Fruit fly (Drosophila melanogaster): ENCODE data around the gene p23.

p23 gene

DNA sequence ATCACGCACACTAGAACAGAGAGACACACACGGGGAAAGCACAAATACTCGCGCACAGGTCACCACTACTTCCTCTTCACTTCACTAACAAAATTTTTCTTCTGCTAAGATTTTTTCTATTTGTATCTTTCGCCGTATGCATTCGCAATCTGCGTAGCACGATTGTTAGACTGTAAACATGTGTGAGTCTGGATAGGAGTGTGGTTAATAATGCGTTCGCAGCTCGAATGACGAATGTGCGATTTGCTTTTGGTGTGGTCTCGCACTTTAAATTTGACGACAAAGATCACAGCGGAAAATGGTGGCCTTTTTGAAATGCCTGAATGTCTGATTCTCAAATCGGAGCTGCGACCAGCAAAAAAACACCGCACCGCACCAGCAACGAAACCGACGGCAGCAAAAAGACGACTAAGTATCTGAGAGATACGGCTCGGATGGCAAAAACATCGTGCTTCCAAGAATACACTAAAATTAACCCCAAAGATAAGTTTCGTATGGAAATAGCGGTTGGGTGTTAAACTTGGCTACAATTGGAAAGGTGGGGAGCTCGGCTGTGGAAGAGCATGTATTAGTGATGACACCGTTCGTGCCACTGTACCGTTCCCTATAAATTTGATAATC, 27.4 kb downstream of the p23 start, which contains the start of gene Unc-115a:
Gene Unc-115a, minus strand, starts transcription at position 410 of the 621 bp plus-strand sequence.
- TF ChIP-seq Hr83 (GFP tag; optimal IDR thresholded peaks at IDR 0.05; ENCODE audit: poor library complexity, severe bottlenecking) (peak; percentile 77), Myc (optimal IDR thresholded peaks at IDR 0.05) (peak; percentile 86), br (GFP tag; optimal IDR thresholded peaks at IDR 0.05) (no peak), Rel (GFP tag; optimal IDR thresholded peaks at IDR 0.05) (no peak), Rel (tag; optimal IDR thresholded peaks at IDR 0.05) (peak; percentile 61), Sp1 (GFP tag; optimal IDR thresholded peaks at IDR 0.05) (peak; percentile 57), N (GFP tag; optimal IDR thresholded peaks at IDR 0.05) (no peak), OdsH (GFP tag; optimal IDR thresholded peaks at IDR 0.05) (peak; percentile 5), CrebA (GFP tag; optimal IDR thresholded peaks at IDR 0.05; ENCODE audit: borderline replicate concordance) (no peak), sv (GFP tag; optimal IDR thresholded peaks at IDR 0.05) (peak; percentile 38), rgr (GFP tag; optimal IDR thresholded peaks at IDR 0.05) (peak; percentile 57), Hr78 (GFP tag; optimal IDR thresholded peaks at IDR 0.05) (no peak), ey (GFP tag; optimal IDR thresholded peaks at IDR 0.05) (no peak), fru (GFP tag; optimal IDR thresholded peaks at IDR 0.05) (peak; percentile 71), h (GFP tag; optimal IDR thresholded peaks at IDR 0.05) (peak; percentile 57), jim (GFP tag; optimal IDR thresholded peaks at IDR 0.05) (peak; percentile 95), Dif (GFP tag; optimal IDR thresholded peaks at IDR 0.05; ENCODE audit: partially characterized antibody) (peak; percentile 56), sage (GFP tag; optimal IDR thresholded peaks at IDR 0.05) (no peak), Hnf4 (GFP tag; optimal IDR thresholded peaks at IDR 0.05) (no peak), Vsx2 (GFP tag; optimal IDR thresholded peaks at IDR 0.05; ENCODE audit: partially characterized antibody) (no peak)

DNA sequence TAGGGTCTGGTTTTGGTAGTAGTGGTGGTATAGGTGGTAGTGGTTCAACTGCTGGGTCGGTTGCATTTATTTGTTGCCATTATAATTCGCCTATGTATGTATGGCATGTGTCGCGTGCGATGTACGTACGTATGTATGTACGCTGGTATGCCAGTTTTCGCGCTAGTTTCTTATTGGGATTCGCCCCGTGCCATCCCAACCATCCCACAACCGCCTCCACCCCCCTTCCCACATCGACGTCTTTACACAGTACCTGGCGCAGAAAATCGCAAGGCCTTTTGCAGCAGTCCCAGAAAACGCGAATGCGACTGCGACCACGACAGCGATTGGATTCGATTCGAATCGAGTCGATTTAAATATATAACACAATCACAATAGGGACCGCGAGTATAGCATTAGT, 32.5 kb downstream of the p23 start:
- TF ChIP-seq h (GFP tag; optimal IDR thresholded peaks at IDR 0.05) (no peak), Mio (GFP tag; optimal IDR thresholded peaks at IDR 0.05) (no peak), br (GFP tag; optimal IDR thresholded peaks at IDR 0.05) (no peak), Sp1 (GFP tag; optimal IDR thresholded peaks at IDR 0.05) (no peak), fru (GFP tag; optimal IDR thresholded peaks at IDR 0.05) (no peak), CG9705 (GFP tag; optimal IDR thresholded peaks at IDR 0.05) (no peak), sv (GFP tag; optimal IDR thresholded peaks at IDR 0.05) (no peak)

DNA sequence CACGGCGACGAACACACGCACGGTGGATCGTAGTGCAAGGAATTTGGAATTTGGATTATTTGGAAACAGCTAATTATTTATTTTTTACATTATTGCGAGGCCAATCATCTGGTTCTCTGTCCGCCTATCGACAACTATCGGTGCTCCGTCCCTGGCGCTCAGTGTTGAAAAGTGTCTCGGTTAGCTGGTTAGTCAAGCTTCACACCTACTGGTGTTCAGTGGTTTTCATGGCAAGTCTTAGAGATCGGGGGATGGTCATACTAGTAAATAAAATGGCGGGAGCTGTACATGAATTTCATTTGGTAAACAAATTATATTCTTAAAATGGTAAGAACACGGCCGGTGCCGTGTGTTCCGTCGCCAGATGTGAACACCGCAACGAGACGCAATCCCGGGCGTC, 33.2 kb downstream of the p23 start, which contains the start of the genes trbd and dmt:
Gene trbd, minus strand, starts transcription at position 152 of the 400 bp plus-strand sequence.
Gene dmt, plus strand, starts transcription at position 257 of the 400 bp plus-strand sequence.
- TF ChIP-seq lola (GFP tag; optimal IDR thresholded peaks at IDR 0.05) (no peak), Sp1 (GFP tag; optimal IDR thresholded peaks at IDR 0.05) (no peak), Vsx2 (GFP tag; optimal IDR thresholded peaks at IDR 0.05; ENCODE audit: partially characterized antibody) (peak; percentile 100), dl (GFP tag; optimal IDR thresholded peaks at IDR 0.05; ENCODE audit: insufficient read depth in 1 of 2, partially characterized antibody in 2 of 2) (no peak), Hr83 (GFP tag; optimal IDR thresholded peaks at IDR 0.05; ENCODE audit: poor library complexity, severe bottlenecking) (peak; percentile 71), Jra (GFP tag; optimal IDR thresholded peaks at IDR 0.05) (no peak), woc (GFP tag; optimal IDR thresholded peaks at IDR 0.05) (no peak), br (GFP tag; optimal IDR thresholded peaks at IDR 0.05) (no peak), Mio (GFP tag; optimal IDR thresholded peaks at IDR 0.05) (no peak), jim (GFP tag; optimal IDR thresholded peaks at IDR 0.05) (no peak), HLH106 (tag; optimal IDR thresholded peaks at IDR 0.05) (no peak), CrebA (GFP tag; optimal IDR thresholded peaks at IDR 0.05; ENCODE audit: borderline replicate concordance) (no peak), sv (GFP tag; optimal IDR thresholded peaks at IDR 0.05) (peak; percentile 37), CG32264 (GFP tag; optimal IDR thresholded peaks at IDR 0.05) (no peak), Abd-B (GFP tag; optimal IDR thresholded peaks at IDR 0.05) (no peak), brk (GFP tag; optimal IDR thresholded peaks at IDR 0.05) (no peak), CG9705 (GFP tag; optimal IDR thresholded peaks at IDR 0.05) (peak; percentile 33), Hr78 (GFP tag; optimal IDR thresholded peaks at IDR 0.05) (no peak), OdsH (GFP tag; optimal IDR thresholded peaks at IDR 0.05) (peak; percentile 50), Rel (GFP tag; optimal IDR thresholded peaks at IDR 0.05) (no peak), Rel (tag; optimal IDR thresholded peaks at IDR 0.05) (peak; percentile 93), GATAd (GFP tag; optimal IDR thresholded peaks at IDR 0.05) (no peak), rgr (GFP tag; optimal IDR thresholded peaks at IDR 0.05) (no peak), Dfd (GFP tag; optimal IDR thresholded peaks at IDR 0.05) (no peak), dsf (GFP tag; optimal IDR thresholded peaks at IDR 0.05; ENCODE audit: borderline replicate concordance) (no peak)

All from whole organism, wandering third instar larva.